Fruit fly (Drosophila melanogaster) whole organism, adult: ENCODE measurements around the gene CG42714.

Experiments
- CG11617 ChIP-seq: fragments of 200-800 bp; sonication (Bioruptor generic); optimal IDR thresholded peaks from 2 replicates; lab custom pipeline; 2017; ENCODE audit warnings: mild to moderate bottlenecking, missing biosample characterization, missing genetic modification reagents, missing genetic modification characterization
- CG1620 ChIP-seq: fragments of 200-800 bp; sonication (Bioruptor generic); optimal IDR thresholded peaks from 2 replicates; lab custom pipeline; 2016; ENCODE audit warnings: missing biosample characterization, missing genetic modification characterization
- CG33017 ChIP-seq: fragments of 200-800 bp; sonication (Bioruptor generic); optimal IDR thresholded peaks from 2 replicates; lab custom pipeline; 2018; ENCODE audit warnings: missing biosample characterization, mild to moderate bottlenecking, missing genetic modification characterization, moderate library complexity
- CG5204 ChIP-seq: fragments of 200-800 bp; sonication (Bioruptor generic); optimal IDR thresholded peaks from 2 replicates; lab custom pipeline; 2016; ENCODE audit warnings: missing biosample characterization, missing genetic modification characterization
- Crg-1 ChIP-seq: fragments of 200-800 bp; sonication (Bioruptor generic); optimal IDR thresholded peaks from 2 replicates; lab custom pipeline; 2016; ENCODE audit warnings: missing biosample characterization, missing genetic modification characterization
- Hr96 ChIP-seq: fragments of 200-800 bp; sonication (Bioruptor generic); optimal IDR thresholded peaks from 2 replicates; lab custom pipeline; 2016; ENCODE audit warnings: missing biosample characterization, missing genetic modification characterization
- Mnt ChIP-seq: fragments of 200-800 bp; sonication (Bioruptor generic); optimal IDR thresholded peaks from 2 replicates; lab custom pipeline; 2016; ENCODE audit warnings: missing biosample characterization, mild to moderate bottlenecking, missing genetic modification characterization
- bab1 ChIP-seq: fragments of 200-800 bp; sonication (Bioruptor generic); optimal IDR thresholded peaks from 3 replicates; lab custom pipeline; 2019; ENCODE audit warnings: missing biosample characterization, mild to moderate bottlenecking, missing genetic modification characterization, moderate library complexity
- cic ChIP-seq: fragments of 200-800 bp; sonication (Bioruptor generic); optimal IDR thresholded peaks from 2 replicates; lab custom pipeline; 2017; ENCODE audit warnings: missing biosample characterization, mild to moderate bottlenecking, missing genetic modification characterization, moderate library complexity
- cnc ChIP-seq, 2 experiments: fragments of >200 bp; optimal IDR thresholded peaks; 2 replicates each; lab custom pipeline; 2017
- kay ChIP-seq: fragments of 200-800 bp; sonication (Bioruptor generic); peaks from one replicate; lab custom pipeline; 2016; ENCODE audit warnings: missing biosample characterization, missing genetic modification characterization, borderline replicate concordance
- ovo ChIP-seq: fragments of 200-800 bp; sonication (Bioruptor generic); optimal IDR thresholded peaks from 2 replicates; lab custom pipeline; 2016; ENCODE audit warnings: missing biosample characterization, missing genetic modification characterization
- pad ChIP-seq: fragments of 200-800 bp; sonication (Bioruptor generic); optimal IDR thresholded peaks from 3 replicates; lab custom pipeline; 2017; ENCODE audit warnings: missing biosample characterization, missing genetic modification characterization, mild to moderate bottlenecking, moderate library complexity, missing genetic modification reagents
- toe ChIP-seq: fragments of 200-800 bp; sonication (Bioruptor generic); optimal IDR thresholded peaks from 2 replicates; lab custom pipeline; 2016; ENCODE audit warnings: missing biosample characterization, missing genetic modification characterization

- no peak for TF ChIP-seq kay (GFP tag; lab: Kevin White, UChicago)
- TF ChIP-seq bab1, result no peak
- no peak for TF ChIP-seq cnc (optimal IDR thresholded peaks at IDR 0.05; lab: Kevin White, UChicago)
- TF ChIP-seq CG11617 (GFP tag; lab: Kevin White, UChicago), result no peak
- TF ChIP-seq CG33017 (tag; lab: Kevin White, UChicago), result no peak
- no peak for TF ChIP-seq cic (GFP tag; lab: Kevin White, UChicago)
- no peak for TF ChIP-seq Crg-1
- TF ChIP-seq CG1620, result no peak
- no peak for TF ChIP-seq pad (GFP tag; lab: Kevin White, UChicago)
- TF ChIP-seq Hr96 (GFP tag; lab: Kevin White, UChicago), result no peak
- no peak for TF ChIP-seq CG5204 (GFP tag; lab: Kevin White, UChicago)
- TF ChIP-seq toe (GFP tag; lab: Kevin White, UChicago), result no peak
- TF ChIP-seq ovo (GFP tag; lab: Kevin White, UChicago), result no peak
- no peak for TF ChIP-seq Mnt
Observed at dm6 chr3L:6217212-6217611, 16.6 kb downstream of the CG42714 start.
